Worm (Caenorhabditis elegans) whole organism, L3 larva: ENCODE results near the gene dib-1.
"Not testable (repeated sequence)": the region's sequence is repeated elsewhere in the genome, so short reads cannot be mapped to it uniquely, and the experiment has no call there.

Experiments used
- R02D3.7 ChIP-seq: fragments of 150-350 bp; optimal IDR thresholded peaks from 2 replicates; lab custom pipeline; 2014; ENCODE audit warnings: missing biosample characterization, missing genetic modification characterization
- ama-1 ChIP-seq: fragments of 150-350 bp; optimal IDR thresholded peaks from 2 replicates; lab custom pipeline; 2018
- ceh-16 ChIP-seq: sonication (generic microtip); optimal IDR thresholded peaks from 2 replicates; lab custom pipeline; 2017; ENCODE audit warnings: missing biosample characterization, missing genetic modification characterization
- ceh-28 ChIP-seq: fragments of 150-350 bp; optimal IDR thresholded peaks from 2 replicates; lab custom pipeline; 2014; ENCODE audit warnings: missing biosample characterization, missing genetic modification reagents, missing genetic modification characterization
- ceh-82 ChIP-seq: fragments of 150-350 bp; optimal IDR thresholded peaks from 2 replicates; lab custom pipeline; 2014; ENCODE audit warnings: missing biosample characterization, missing genetic modification characterization
- egl-5 ChIP-seq: fragments of 150-350 bp; optimal IDR thresholded peaks from 2 replicates; lab custom pipeline; 2017; ENCODE audit warnings: missing biosample characterization, missing genetic modification reagents, missing genetic modification characterization, inconsistent platforms
- elt-1 ChIP-seq: fragments of 150-350 bp; optimal IDR thresholded peaks from 2 replicates; lab custom pipeline; 2014; ENCODE audit warnings: missing biosample characterization, missing genetic modification characterization
- elt-2 ChIP-seq: sonication (generic microtip); optimal IDR thresholded peaks from 2 replicates; lab custom pipeline; 2016; ENCODE audit warnings: missing genetic modification reagents, mild to moderate bottlenecking, missing genetic modification characterization, missing compliant biosample characterization
- elt-3 ChIP-seq, 3 experiments: fragments of 150-350 bp in 1 of 3; sonication (generic microtip) in 2 of 3; optimal IDR thresholded peaks; 2 replicates in 2 of 3; 4 replicates in 1 of 3; lab custom pipeline; 2014 to 2017; ENCODE audit warnings: missing biosample characterization in 3 of 3, missing genetic modification characterization in 3 of 3
- eor-1 ChIP-seq, 2 experiments: fragments of 150-350 bp; optimal IDR thresholded peaks; 2 replicates each; lab custom pipeline; 2014 to 2018; ENCODE audit warnings: missing biosample characterization in 2 of 2, missing genetic modification characterization in 2 of 2
- fkh-10 ChIP-seq: sonication (generic microtip); optimal IDR thresholded peaks from 2 replicates; lab custom pipeline; 2017; ENCODE audit warnings: missing biosample characterization, missing genetic modification reagents, missing genetic modification characterization
- fkh-2 ChIP-seq: fragments of 150-350 bp; optimal IDR thresholded peaks from 2 replicates; lab custom pipeline; 2014; ENCODE audit warnings: missing biosample characterization, missing genetic modification reagents, missing genetic modification characterization
- fos-1 ChIP-seq: fragments of 150-350 bp; optimal IDR thresholded peaks from 2 replicates; lab custom pipeline; 2014; ENCODE audit warnings: missing biosample characterization, missing genetic modification characterization
- hmg-11 ChIP-seq: sonication (generic microtip); optimal IDR thresholded peaks from 2 replicates; lab custom pipeline; 2016; ENCODE audit warnings: missing genetic modification characterization, missing compliant biosample characterization
- jun-1 ChIP-seq: fragments of 150-350 bp; optimal IDR thresholded peaks from 2 replicates; lab custom pipeline; 2014; ENCODE audit warnings: missing biosample characterization, missing genetic modification reagents, missing genetic modification characterization
- lin-15B ChIP-seq: fragments of 150-350 bp; optimal IDR thresholded peaks from 2 replicates; lab custom pipeline; 2014; ENCODE audit warnings: missing biosample characterization, missing genetic modification characterization
- lin-39 ChIP-seq: fragments of 150-350 bp; optimal IDR thresholded peaks from 2 replicates; lab custom pipeline; 2018; ENCODE audit warnings: missing biosample characterization, missing genetic modification reagents, missing genetic modification characterization
- lsy-12 ChIP-seq: sonication (generic microtip); optimal IDR thresholded peaks from 2 replicates; lab custom pipeline; 2016; ENCODE audit warnings: mild to moderate bottlenecking, missing genetic modification characterization, missing compliant biosample characterization
- mdl-1 ChIP-seq: fragments of 150-350 bp; optimal IDR thresholded peaks from 2 replicates; lab custom pipeline; 2014; ENCODE audit warnings: missing biosample characterization, missing genetic modification characterization
- nhr-12 ChIP-seq: fragments of 150-350 bp; optimal IDR thresholded peaks from 2 replicates; lab custom pipeline; 2014; ENCODE audit warnings: missing biosample characterization, missing genetic modification characterization
- nhr-23 ChIP-seq: fragments of 150-350 bp; optimal IDR thresholded peaks from 2 replicates; lab custom pipeline; 2014; ENCODE audit warnings: missing biosample characterization, missing genetic modification reagents, missing genetic modification characterization
- nhr-237 ChIP-seq: fragments of 150-350 bp; optimal IDR thresholded peaks from 2 replicates; lab custom pipeline; 2014; ENCODE audit warnings: missing biosample characterization, missing genetic modification characterization
- nhr-25 ChIP-seq: sonication (generic microtip); optimal IDR thresholded peaks from 2 replicates; lab custom pipeline; 2017; ENCODE audit warnings: missing biosample characterization, missing genetic modification characterization
- nhr-67 ChIP-seq: fragments of 150-350 bp; optimal IDR thresholded peaks from 2 replicates; lab custom pipeline; 2014; ENCODE audit warnings: missing biosample characterization, missing genetic modification characterization
- nhr-76 ChIP-seq: fragments of 150-350 bp; sonication (generic microtip); optimal IDR thresholded peaks from 5 replicates; lab custom pipeline; 2014; ENCODE audit warnings: missing biosample characterization, missing genetic modification characterization
- nhr-77 ChIP-seq: fragments of 150-350 bp; optimal IDR thresholded peaks from 2 replicates; lab custom pipeline; 2014; ENCODE audit warnings: missing biosample characterization, missing genetic modification characterization
- pqm-1 ChIP-seq: fragments of 150-350 bp; optimal IDR thresholded peaks from 2 replicates; lab custom pipeline; 2017; ENCODE audit warnings: missing biosample characterization, missing genetic modification characterization, inconsistent platforms
- sea-2 ChIP-seq: fragments of 150-350 bp; sonication (generic microtip); optimal IDR thresholded peaks from 4 replicates; lab custom pipeline; 2014; ENCODE audit warnings: missing biosample characterization, missing genetic modification reagents, missing genetic modification characterization
- skn-1 ChIP-seq: fragments of 150-350 bp; optimal IDR thresholded peaks from 2 replicates; lab custom pipeline; 2014; ENCODE audit warnings: missing biosample characterization, missing genetic modification characterization
- snpc-4 ChIP-seq: fragments of 150-350 bp; optimal IDR thresholded peaks from 2 replicates; lab custom pipeline; 2014; ENCODE audit warnings: missing biosample characterization, missing genetic modification characterization
- tbx-2 ChIP-seq: sonication (generic microtip); optimal IDR thresholded peaks from 2 replicates; lab custom pipeline; 2016; ENCODE audit warnings: mild to moderate bottlenecking, missing genetic modification characterization, missing compliant biosample characterization
- unc-39 ChIP-seq: sonication (generic microtip); optimal IDR thresholded peaks from 4 replicates; lab custom pipeline; 2017; ENCODE audit warnings: missing biosample characterization, missing genetic modification characterization
- unc-62 ChIP-seq: fragments of 150-350 bp; sonication (generic microtip); optimal IDR thresholded peaks from 4 replicates; lab custom pipeline; 2014; ENCODE audit warnings: missing biosample characterization, missing genetic modification reagents, missing genetic modification characterization
- zag-1 ChIP-seq: fragments of 150-350 bp; optimal IDR thresholded peaks from 2 replicates; lab custom pipeline; 2014; ENCODE audit warnings: missing biosample characterization, missing genetic modification characterization
- ztf-11 ChIP-seq: fragments of 150-350 bp; optimal IDR thresholded peaks from 2 replicates; lab custom pipeline; 2014; ENCODE audit warnings: missing biosample characterization, missing genetic modification characterization
- ztf-4 ChIP-seq: fragments of 150-350 bp; optimal IDR thresholded peaks from 2 replicates; lab custom pipeline; 2014; ENCODE audit warnings: missing biosample characterization, missing genetic modification characterization

dib-1 gene

ce11 chrIV:2916043-2916442, 25.4 kb downstream of the dib-1 start:
- no peak for TF ChIP-seq fos-1
- no peak for TF ChIP-seq jun-1 (tag; lab: Kevin White, UChicago)
- no peak for TF ChIP-seq nhr-77 (tag; lab: Kevin White, UChicago)
- TF ChIP-seq nhr-25 (tag; lab: Kevin White, UChicago): no peak
- no peak for TF ChIP-seq ztf-11 (tag; lab: Kevin White, UChicago)
- no peak for TF ChIP-seq ztf-4 (tag; lab: Kevin White, UChicago)
- no peak for TF ChIP-seq sea-2 (GFP tag; lab: Kevin White, UChicago)
- no peak for TF ChIP-seq eor-1 (tag; optimal IDR thresholded peaks at IDR 0.05; lab: Kevin White, UChicago)
- TF ChIP-seq elt-2 (tag; lab: Kevin White, UChicago): no peak
- TF ChIP-seq mdl-1 (tag; lab: Kevin White, UChicago): no peak
- no peak for TF ChIP-seq skn-1 (tag; lab: Kevin White, UChicago)
- no peak for TF ChIP-seq egl-5
- no peak for TF ChIP-seq pqm-1 (tag; lab: Kevin White, UChicago)
- no peak for TF ChIP-seq nhr-76 (tag; lab: Kevin White, UChicago)
- no peak for TF ChIP-seq fkh-2
- TF ChIP-seq ceh-82 (tag; lab: Kevin White, UChicago): no peak
- TF ChIP-seq nhr-237 (tag; lab: Kevin White, UChicago): no peak
- TF ChIP-seq fkh-10: no peak
- TF ChIP-seq ceh-16 (tag; lab: Kevin White, UChicago): no peak
- no peak for TF ChIP-seq lin-39 (tag; lab: Kevin White, UChicago)
- TF ChIP-seq, all 47 proteins: peak for 0

- not testable (repeated sequence) for TF ChIP-seq eor-1 (tag; optimal IDR thresholded peaks at IDR 0.05; lab: Kevin White, UChicago); elt-1; unc-62 (GFP tag; lab: Kevin White, UChicago)
Observed at ce11 chrIV:2917729-2918128, 27.0 kb downstream of the dib-1 start, which contains the start of gene Y54G2A.50. TSS of gene Y54G2A.50 (plus strand) at chrIV:2918029.

- no peak for TF ChIP-seq egl-5
- no peak for TF ChIP-seq snpc-4
- no peak for TF ChIP-seq unc-39
- TF ChIP-seq fkh-2: no peak
- no peak for TF ChIP-seq nhr-23
- no peak for TF ChIP-seq nhr-76 (tag; lab: Kevin White, UChicago)
- no peak for TF ChIP-seq ztf-11 (tag; lab: Kevin White, UChicago)
- no peak for TF ChIP-seq lin-15B (tag; lab: Kevin White, UChicago)
- no peak for TF ChIP-seq elt-3 (tag; optimal IDR thresholded peaks at IDR 0.05; lab: Kevin White, UChicago)
- TF ChIP-seq nhr-237 (tag; lab: Kevin White, UChicago): no peak
- TF ChIP-seq tbx-2 (tag; lab: Kevin White, UChicago): no peak
- no peak for TF ChIP-seq lsy-12 (tag; lab: Kevin White, UChicago)
- no peak for TF ChIP-seq nhr-67
Observed at ce11 chrIV:2922196-2922595, 31.5 kb downstream of the dib-1 start, which contains the start of gene fbxc-45. TSS of gene fbxc-45 (minus strand) at chrIV:2922243.

ce11 chrIV:2925591-2925990, 34.9 kb downstream of the dib-1 start, which contains the start of gene ubc-13:
TSS of gene ubc-13 (minus strand) at chrIV:2925691.
- TF ChIP-seq lin-39 (tag; lab: Kevin White, UChicago) (no peak), nhr-12 (no peak), nhr-237 (tag; lab: Kevin White, UChicago) (no peak), nhr-76 (tag; lab: Kevin White, UChicago) (no peak), egl-5 (no peak), nhr-23 (no peak), ztf-11 (tag; lab: Kevin White, UChicago) (no peak), pqm-1 (tag; lab: Kevin White, UChicago) (no peak), ama-1 (lab: Kevin White, UChicago) (no peak), ceh-28 (no peak), zag-1 (tag; lab: Kevin White, UChicago) (no peak), hmg-11 (tag; lab: Kevin White, UChicago) (no peak), ceh-16 (tag; lab: Kevin White, UChicago) (no peak), elt-3 (tag; optimal IDR thresholded peaks at IDR 0.05; lab: Kevin White, UChicago) (no peak), R02D3.7 (tag; lab: Kevin White, UChicago) (no peak), eor-1 (tag; optimal IDR thresholded peaks at IDR 0.05; lab: Kevin White, UChicago) (no peak), skn-1 (tag; lab: Kevin White, UChicago) (no peak)
